Worm (Caenorhabditis elegans) whole organism, L3 larva: ENCODE data around the gene R04E5.9.

Source experiments
- R02D3.7 ChIP-seq: fragments of 150-350 bp; optimal IDR thresholded peaks from 2 replicates; lab custom pipeline; 2014; ENCODE audit warnings: missing biosample characterization, missing genetic modification characterization
- ama-1 ChIP-seq: fragments of 150-350 bp; optimal IDR thresholded peaks from 2 replicates; lab custom pipeline; 2018
- ceh-16 ChIP-seq: sonication (generic microtip); optimal IDR thresholded peaks from 2 replicates; lab custom pipeline; 2017; ENCODE audit warnings: missing biosample characterization, missing genetic modification characterization
- ceh-82 ChIP-seq: fragments of 150-350 bp; optimal IDR thresholded peaks from 2 replicates; lab custom pipeline; 2014; ENCODE audit warnings: missing biosample characterization, missing genetic modification characterization
- fos-1 ChIP-seq: fragments of 150-350 bp; optimal IDR thresholded peaks from 2 replicates; lab custom pipeline; 2014; ENCODE audit warnings: missing biosample characterization, missing genetic modification characterization
- nfya-1 ChIP-seq: sonication (generic microtip); optimal IDR thresholded peaks from 2 replicates; lab custom pipeline; 2017; ENCODE audit warnings: missing genetic modification characterization, mild to moderate bottlenecking, missing compliant biosample characterization, antibody characterized with exemption, moderate library complexity; ENCODE audit not compliant: insufficient read depth
- nhr-43 ChIP-seq: sonication (generic microtip); optimal IDR thresholded peaks from 2 replicates; lab custom pipeline; 2016; ENCODE audit warnings: mild to moderate bottlenecking, missing genetic modification characterization, missing compliant biosample characterization; ENCODE audit not compliant: poor library complexity, severe bottlenecking
- sea-2 ChIP-seq: fragments of 150-350 bp; sonication (generic microtip); optimal IDR thresholded peaks from 4 replicates; lab custom pipeline; 2014; ENCODE audit warnings: missing biosample characterization, missing genetic modification reagents, missing genetic modification characterization
- snpc-4 ChIP-seq: fragments of 150-350 bp; optimal IDR thresholded peaks from 2 replicates; lab custom pipeline; 2014; ENCODE audit warnings: missing biosample characterization, missing genetic modification characterization
- unc-62 ChIP-seq: fragments of 150-350 bp; sonication (generic microtip); optimal IDR thresholded peaks from 4 replicates; lab custom pipeline; 2014; ENCODE audit warnings: missing biosample characterization, missing genetic modification reagents, missing genetic modification characterization
- ztf-11 ChIP-seq: fragments of 150-350 bp; optimal IDR thresholded peaks from 2 replicates; lab custom pipeline; 2014; ENCODE audit warnings: missing biosample characterization, missing genetic modification characterization

- no peak for TF ChIP-seq ceh-82 (tag; lab: Kevin White, UChicago)
- no peak for TF ChIP-seq sea-2 (GFP tag; lab: Kevin White, UChicago)
- TF ChIP-seq R02D3.7, result no peak
- TF ChIP-seq ceh-16 (tag; lab: Kevin White, UChicago), result no peak
- TF ChIP-seq nfya-1, result no peak
- no peak for TF ChIP-seq unc-62
- TF ChIP-seq nhr-43 (tag; lab: Kevin White, UChicago), result no peak
- TF ChIP-seq snpc-4, result no peak
- no peak for TF ChIP-seq fos-1 (tag; lab: Kevin White, UChicago)
- TF ChIP-seq ztf-11 (tag; lab: Kevin White, UChicago), result no peak
- no peak for TF ChIP-seq ama-1 (lab: Kevin White, UChicago)
Measured at ce11 chrX:8817929-8818328, 7.0 kb upstream of the R04E5.9 start.
